Fruit fly (Drosophila melanogaster) whole organism, pupa: Measurements from ENCODE around the gene Ir87a.

Experiments
- CG17806 ChIP-seq: fragments of 200-800 bp; sonication (Bioruptor generic); optimal IDR thresholded peaks from 2 replicates; lab custom pipeline; 2018; ENCODE audit warnings: missing biosample characterization, mild to moderate bottlenecking, missing genetic modification characterization, moderate library complexity
- Pif1A ChIP-seq: fragments of 200-800 bp; sonication (Bioruptor generic); optimal IDR thresholded peaks from 3 replicates; lab custom pipeline; 2016; ENCODE audit warnings: missing biosample characterization, missing genetic modification characterization
- fd96Ca ChIP-seq: fragments of 200-800 bp; sonication (Bioruptor generic); IDR thresholded peaks from 3 replicates; pipeline ENCODE4 v1.3.6; 2022; ENCODE audit warnings: missing biosample characterization, missing genetic modification characterization

- TF ChIP-seq fd96Ca (GFP tag; lab: Robert Waterston, UW) (no peak), Pif1A (GFP tag; lab: Kevin White, UChicago) (no peak), CG17806 (no peak)
Measured at dm6 chr3R:13465705-13466608, 45.9 kb downstream of the Ir87a start.
